Worm (Caenorhabditis elegans) whole organism, mixed stage, embryonic: ENCODE data around the gene D1086.3.

Source experiments
- M03D4.4 ChIP-seq: sonication (generic microtip); optimal IDR thresholded peaks from 2 replicates; lab custom pipeline; 2017; ENCODE audit warnings: mild to moderate bottlenecking, missing genetic modification characterization, missing compliant biosample characterization
- bed-3 ChIP-seq: fragments of 200-800 bp; sonication (Bioruptor generic); optimal IDR thresholded peaks from 3 replicates; lab custom pipeline; 2018; ENCODE audit warnings: mild to moderate bottlenecking, missing genetic modification characterization, moderate library complexity, missing compliant biosample characterization
- blmp-1 ChIP-seq: fragments of 150-350 bp; optimal IDR thresholded peaks from 2 replicates; lab custom pipeline; 2014; ENCODE audit warnings: missing biosample characterization, missing genetic modification characterization
- ceh-39 ChIP-seq: fragments of 150-350 bp; optimal IDR thresholded peaks from 2 replicates; lab custom pipeline; 2014; ENCODE audit warnings: missing biosample characterization, missing genetic modification characterization
- ceh-43 ChIP-seq: fragments of 200-800 bp; sonication (Bioruptor generic); optimal IDR thresholded peaks from 2 replicates; lab custom pipeline; 2018; ENCODE audit warnings: mild to moderate bottlenecking, missing genetic modification characterization, moderate library complexity, missing compliant biosample characterization
- ceh-83 ChIP-seq: fragments of 200-800 bp; sonication (Bioruptor generic); optimal IDR thresholded peaks from 2 replicates; lab custom pipeline; 2018; ENCODE audit warnings: mild to moderate bottlenecking, missing genetic modification characterization, missing compliant biosample characterization
- ces-1 ChIP-seq: fragments of 150-350 bp; optimal IDR thresholded peaks from 2 replicates; lab custom pipeline; 2014; ENCODE audit warnings: missing biosample characterization, missing genetic modification reagents, missing genetic modification characterization
- cnd-1 ChIP-seq: fragments of 200-800 bp; sonication (Bioruptor generic); optimal IDR thresholded peaks from 2 replicates; lab custom pipeline; 2018; ENCODE audit warnings: mild to moderate bottlenecking, missing genetic modification characterization, missing compliant biosample characterization
- drap-1 ChIP-seq: fragments of 200-800 bp; sonication (Bioruptor generic); optimal IDR thresholded peaks from 3 replicates; lab custom pipeline; 2018; ENCODE audit warnings: mild to moderate bottlenecking, missing genetic modification characterization, missing compliant biosample characterization
- elt-1 ChIP-seq: sonication (generic microtip); optimal IDR thresholded peaks from 2 replicates; lab custom pipeline; 2017; ENCODE audit warnings: missing genetic modification characterization, mild to moderate bottlenecking, missing compliant biosample characterization, antibody characterized with exemption, moderate library complexity, borderline replicate concordance; ENCODE audit not compliant: insufficient read depth
- elt-3 ChIP-seq: fragments of 150-350 bp; optimal IDR thresholded peaks from 2 replicates; lab custom pipeline; 2014; ENCODE audit warnings: missing biosample characterization, missing genetic modification characterization
- hlh-1 ChIP-seq: fragments of 150-350 bp; optimal IDR thresholded peaks from 2 replicates; lab custom pipeline; 2014; ENCODE audit warnings: missing biosample characterization, missing genetic modification reagents, missing genetic modification characterization
- lin-13 ChIP-seq: fragments of 150-350 bp; optimal IDR thresholded peaks from 2 replicates; lab custom pipeline; 2014; ENCODE audit warnings: missing biosample characterization, missing genetic modification characterization
- lin-32 ChIP-seq: fragments of 200-800 bp; sonication (Bioruptor generic); optimal IDR thresholded peaks from 2 replicates; lab custom pipeline; 2018; ENCODE audit warnings: mild to moderate bottlenecking, missing genetic modification characterization, missing compliant biosample characterization
- lsy-2 ChIP-seq: fragments of 150-350 bp; optimal IDR thresholded peaks from 2 replicates; lab custom pipeline; 2014; ENCODE audit warnings: missing biosample characterization, missing genetic modification characterization
- mab-5 ChIP-seq: fragments of 150-350 bp; optimal IDR thresholded peaks from 2 replicates; lab custom pipeline; 2014; ENCODE audit warnings: missing biosample characterization, missing genetic modification characterization
- mep-1 ChIP-seq: fragments of 150-350 bp; optimal IDR thresholded peaks from 2 replicates; lab custom pipeline; 2017; ENCODE audit warnings: missing biosample characterization, missing genetic modification reagents, missing genetic modification characterization, inconsistent platforms
- mls-2 ChIP-seq: sonication (generic microtip); optimal IDR thresholded peaks from 2 replicates; lab custom pipeline; 2016; ENCODE audit warnings: mild to moderate bottlenecking, missing genetic modification characterization, moderate library complexity, missing compliant biosample characterization
- nhr-12 ChIP-seq: fragments of 150-350 bp; optimal IDR thresholded peaks from 2 replicates; lab custom pipeline; 2014; ENCODE audit warnings: missing biosample characterization, missing genetic modification characterization
- nhr-2 ChIP-seq: fragments of 150-350 bp; optimal IDR thresholded peaks from 2 replicates; lab custom pipeline; 2014; ENCODE audit warnings: missing biosample characterization, missing genetic modification characterization
- nhr-237 ChIP-seq: fragments of 150-350 bp; optimal IDR thresholded peaks from 2 replicates; lab custom pipeline; 2014; ENCODE audit warnings: missing biosample characterization, missing genetic modification characterization
- nhr-28 ChIP-seq: fragments of 150-350 bp; optimal IDR thresholded peaks from 2 replicates; lab custom pipeline; 2014; ENCODE audit warnings: missing biosample characterization, missing genetic modification characterization
- pha-4 ChIP-seq: fragments of 150-350 bp; optimal IDR thresholded peaks from 2 replicates; lab custom pipeline; 2018; ENCODE audit warnings: missing biosample characterization, missing genetic modification reagents, missing genetic modification characterization
- sem-2 ChIP-seq: fragments of 200-800 bp; sonication (Bioruptor generic); optimal IDR thresholded peaks from 2 replicates; lab custom pipeline; 2018; ENCODE audit warnings: mild to moderate bottlenecking, missing genetic modification characterization, missing compliant biosample characterization
- snpc-4 ChIP-seq: fragments of 150-350 bp; optimal IDR thresholded peaks from 2 replicates; lab custom pipeline; 2014; ENCODE audit warnings: missing biosample characterization, missing genetic modification characterization
- sptf-1 ChIP-seq: sonication (generic microtip); optimal IDR thresholded peaks from 2 replicates; lab custom pipeline; 2017; ENCODE audit warnings: mild to moderate bottlenecking, missing genetic modification characterization, moderate library complexity, missing compliant biosample characterization
- tbx-8 ChIP-seq: fragments of 200-800 bp; sonication (Bioruptor generic); optimal IDR thresholded peaks from 2 replicates; lab custom pipeline; 2018; ENCODE audit warnings: mild to moderate bottlenecking, missing genetic modification characterization, moderate library complexity, missing compliant biosample characterization
- unc-120 ChIP-seq: sonication (generic microtip); optimal IDR thresholded peaks from 2 replicates; lab custom pipeline; 2017; ENCODE audit warnings: missing genetic modification characterization, missing compliant biosample characterization; ENCODE audit not compliant: poor library complexity, severe bottlenecking
- unc-39 ChIP-seq: fragments of 150-350 bp; optimal IDR thresholded peaks from 2 replicates; lab custom pipeline; 2014; ENCODE audit warnings: missing biosample characterization, missing genetic modification characterization
- unc-62 ChIP-seq: fragments of 150-350 bp; optimal IDR thresholded peaks from 2 replicates; lab custom pipeline; 2014; ENCODE audit warnings: missing biosample characterization, missing genetic modification reagents, missing genetic modification characterization
- zip-8 ChIP-seq: fragments of 150-350 bp; optimal IDR thresholded peaks from 2 replicates; lab custom pipeline; 2014; ENCODE audit warnings: missing biosample characterization, missing genetic modification characterization
- ztf-11 ChIP-seq: fragments of 150-350 bp; optimal IDR thresholded peaks from 2 replicates; lab custom pipeline; 2014; ENCODE audit warnings: missing biosample characterization, missing genetic modification characterization

Gene D1086.3

DNA sequence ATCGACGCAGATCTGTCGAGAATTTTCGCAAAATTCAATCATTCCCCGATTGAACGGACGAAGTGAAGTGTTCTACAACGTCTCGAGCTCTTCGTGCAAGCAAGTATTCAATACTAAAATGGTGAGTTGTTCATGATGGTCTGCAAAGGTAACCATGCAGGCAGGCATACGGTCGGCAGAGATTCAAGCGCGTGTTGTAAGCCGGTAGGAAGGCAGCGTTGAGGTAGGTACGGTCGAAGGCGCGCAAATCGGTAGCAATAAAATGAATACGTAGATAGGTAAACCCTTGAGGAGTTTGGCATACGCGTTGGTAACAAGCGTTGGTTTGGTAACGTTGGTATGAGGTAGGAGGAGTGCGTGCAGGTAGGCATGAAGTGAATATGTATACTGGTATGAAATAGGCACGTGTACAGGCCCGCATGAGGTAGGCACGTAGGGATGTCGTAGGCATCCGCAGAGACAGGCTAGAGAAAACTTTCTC lies 24.7 kb upstream of the D1086.3 start, which contains the start of gene D1086.17:
TSS of gene D1086.17 (plus strand) at position 51 of the 481 bp plus-strand sequence.
- no peak for TF ChIP-seq elt-1 (tag; lab: Kevin White, UChicago)
- TF ChIP-seq unc-120 (tag; lab: Kevin White, UChicago), result no peak
- TF ChIP-seq ces-1 (GFP tag; lab: Kevin White, UChicago), result no peak
- no peak for TF ChIP-seq snpc-4 (tag; lab: Kevin White, UChicago)
- TF ChIP-seq nhr-12 (tag; lab: Kevin White, UChicago), result no peak
- TF ChIP-seq lsy-2 (tag; lab: Kevin White, UChicago), result no peak
- TF ChIP-seq blmp-1, result no peak
- no peak for TF ChIP-seq cnd-1
- TF ChIP-seq sem-2, result no peak
- no peak for TF ChIP-seq mep-1
- no peak for TF ChIP-seq ceh-39 (tag; lab: Kevin White, UChicago)
- no peak for TF ChIP-seq ceh-83 (GFP tag; lab: Kevin White, UChicago)
- no peak for TF ChIP-seq tbx-8 (GFP tag; lab: Kevin White, UChicago)
- TF ChIP-seq unc-62 (GFP tag; lab: Kevin White, UChicago), result no peak
- no peak for TF ChIP-seq nhr-237

ce11 chrV:14069899-14070298 lies 22.7 kb upstream of the D1086.3 start:
- no peak for TF ChIP-seq lsy-2 (tag; lab: Kevin White, UChicago)
- no peak for TF ChIP-seq M03D4.4
- no peak for TF ChIP-seq nhr-28 (tag; lab: Kevin White, UChicago)
- no peak for TF ChIP-seq ceh-43 (GFP tag; lab: Kevin White, UChicago)
- no peak for TF ChIP-seq ces-1 (GFP tag; lab: Kevin White, UChicago)
- no peak for TF ChIP-seq ztf-11 (tag; lab: Kevin White, UChicago)
- TF ChIP-seq zip-8 (tag; lab: Kevin White, UChicago), result no peak
- TF ChIP-seq ceh-39 (tag; lab: Kevin White, UChicago), result no peak
- TF ChIP-seq nhr-12 (tag; lab: Kevin White, UChicago), result no peak
- no peak for TF ChIP-seq drap-1
- no peak for TF ChIP-seq sptf-1
- no peak for TF ChIP-seq mep-1
- TF ChIP-seq elt-1 (tag; lab: Kevin White, UChicago), result no peak
- no peak for TF ChIP-seq unc-62 (GFP tag; lab: Kevin White, UChicago)
- no peak for TF ChIP-seq mab-5 (tag; lab: Kevin White, UChicago)
- no peak for TF ChIP-seq lin-32 (GFP tag; lab: Kevin White, UChicago)
- TF ChIP-seq mls-2 (tag; lab: Kevin White, UChicago), result no peak
- no peak for TF ChIP-seq snpc-4 (tag; lab: Kevin White, UChicago)
- TF ChIP-seq hlh-1 (tag; lab: Kevin White, UChicago), result no peak
- TF ChIP-seq, all 35 proteins: peak for 0

- TF ChIP-seq ztf-11 (tag; lab: Kevin White, UChicago), result no peak
- no peak for TF ChIP-seq lsy-2 (tag; lab: Kevin White, UChicago)
- no peak for TF ChIP-seq snpc-4 (tag; lab: Kevin White, UChicago)
- TF ChIP-seq blmp-1, result no peak
- TF ChIP-seq pha-4, result no peak
- TF ChIP-seq ceh-43 (GFP tag; lab: Kevin White, UChicago), result no peak
- TF ChIP-seq nhr-237, result no peak
- TF ChIP-seq unc-39, result no peak
These were observed 18.4 kb upstream of the D1086.3 start, which contains the start of gene D1086.11 for ce11 chrV:14074160-14074559. Gene D1086.11 (plus strand): TSS chrV:14074460.

DNA sequence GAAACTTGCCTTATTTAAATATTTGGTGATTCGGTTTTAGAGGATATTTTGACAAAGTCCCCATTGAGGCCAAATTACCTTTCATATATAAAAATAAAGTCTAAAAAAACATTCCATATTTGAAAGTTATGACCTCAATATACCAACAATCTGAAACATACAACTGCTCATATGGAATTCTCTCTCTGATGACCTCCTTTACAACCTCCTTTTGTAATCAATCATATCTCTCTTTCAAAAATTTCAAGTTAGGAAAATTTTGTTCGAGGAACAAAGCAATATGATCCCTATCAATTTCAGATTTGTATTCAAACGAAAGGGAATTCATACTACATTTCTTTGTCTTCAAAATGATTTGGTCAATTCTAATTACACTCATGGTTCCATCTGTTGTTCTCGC lies 13.1 kb upstream of the D1086.3 start, which contains the start of gene D1086.6:
TSS of gene D1086.6 (plus strand) at position 301 of the 400 bp plus-strand sequence.
- TF ChIP-seq hlh-1 (tag; lab: Kevin White, UChicago), result no peak
- TF ChIP-seq lin-32 (GFP tag; lab: Kevin White, UChicago), result no peak
- TF ChIP-seq elt-1 (tag; lab: Kevin White, UChicago), result no peak
- TF ChIP-seq mep-1, result no peak
- TF ChIP-seq sptf-1, result no peak
- no peak for TF ChIP-seq lsy-2 (tag; lab: Kevin White, UChicago)
- TF ChIP-seq elt-3 (tag; lab: Kevin White, UChicago), result no peak
- TF ChIP-seq nhr-28 (tag; lab: Kevin White, UChicago), result no peak
- no peak for TF ChIP-seq lin-13 (tag; lab: Kevin White, UChicago)
- TF ChIP-seq snpc-4 (tag; lab: Kevin White, UChicago), result no peak
- no peak for TF ChIP-seq drap-1
- no peak for TF ChIP-seq nhr-2
- no peak for TF ChIP-seq mls-2 (tag; lab: Kevin White, UChicago)
- no peak for TF ChIP-seq bed-3 (GFP tag; lab: Kevin White, UChicago)
- no peak for TF ChIP-seq nhr-12 (tag; lab: Kevin White, UChicago)
- TF ChIP-seq ceh-43 (GFP tag; lab: Kevin White, UChicago), result no peak
- TF ChIP-seq, all 35 proteins: peak for 0
